Worm (Caenorhabditis elegans): ENCODE measurements around the gene T19H12.15.

The T19H12.15 gene

ce11 chrV:4889976-4890479 is 10.9 kb upstream of the T19H12.15 start, which contains the start of gene T19H12.2 (continued):
- TF ChIP-seq zag-1 (tag; optimal IDR thresholded peaks at IDR 0.05) (no peak), tra-1 (GFP tag; IDR thresholded peaks at IDR 0.05) (no peak), unc-130 (GFP tag; optimal IDR thresholded peaks at IDR 0.05) (peak; percentile 91), R02D3.7 (tag; optimal IDR thresholded peaks at IDR 0.05) (no peak), nhr-41 (GFP tag; IDR thresholded peaks at IDR 0.05) (no peak), attf-4 (tag; optimal IDR thresholded peaks at IDR 0.05) (no peak), F44E2.7 (GFP tag; IDR thresholded peaks at IDR 0.05) (no peak), mes-2 (tag; optimal IDR thresholded peaks at IDR 0.05; ENCODE audit: poor library complexity, severe bottlenecking) (no peak), lin-1 (GFP tag; IDR thresholded peaks at IDR 0.05) (no peak), saeg-2 (GFP tag; IDR thresholded peaks at IDR 0.05) (no peak), spr-3 (GFP tag; optimal IDR thresholded peaks at IDR 0.05) (no peak), vab-7 (GFP tag; IDR thresholded peaks at IDR 0.05) (peak; percentile 18; the same call in 1 of the 2 replicates), unc-62 (GFP tag; optimal IDR thresholded peaks at IDR 0.05 in 1 of 2) (no peak), unc-62 (tag; optimal IDR thresholded peaks at IDR 0.05) (no peak), Y75B8A.6 (GFP tag; IDR thresholded peaks at IDR 0.05) (no peak), hlh-30 (tag; optimal IDR thresholded peaks at IDR 0.05; ENCODE audit: insufficient read depth) (no peak), tag-97 (GFP tag; IDR thresholded peaks at IDR 0.05) (no peak), aly-2 (tag; optimal IDR thresholded peaks at IDR 0.05) (no peak), egl-43 (GFP tag; IDR thresholded peaks at IDR 0.05) (no peak), Y105C5A.15 (GFP tag; IDR thresholded peaks at IDR 0.05) (no peak), snpc-1.2 (GFP tag; IDR thresholded peaks at IDR 0.05) (peak; percentile 78), nhr-76 (tag; optimal IDR thresholded peaks at IDR 0.05) (no peak), hmg-1.1 (GFP tag; IDR thresholded peaks at IDR 0.05) (no peak), ZK337.2 (GFP tag; IDR thresholded peaks at IDR 0.05) (no peak), lir-3 (tag; optimal IDR thresholded peaks at IDR 0.05) (no peak), F26F4.8 (GFP tag; conservative IDR thresholded peaks at IDR 0.05) (no peak)

- no peak for TF ChIP-seq aha-1 (tag)
- no peak for TF ChIP-seq attf-4 (tag; optimal IDR thresholded peaks at IDR 0.05)
- TF ChIP-seq dmd-6 (GFP tag; IDR thresholded peaks at IDR 0.05) = peak; percentile 60
- TF ChIP-seq daf-8 (GFP tag; IDR thresholded peaks at IDR 0.05) = no peak
- no peak for TF ChIP-seq lin-13 (GFP tag; optimal IDR thresholded peaks at IDR 0.05)
- TF ChIP-seq zip-2 (tag; optimal IDR thresholded peaks at IDR 0.05) = no peak
- no peak for TF ChIP-seq nhr-76 (tag; optimal IDR thresholded peaks at IDR 0.05)
- no peak for TF ChIP-seq daf-16 (GFP tag; optimal IDR thresholded peaks at IDR 0.05)
- peak; percentile 54 for TF ChIP-seq daf-16 (tag; optimal IDR thresholded peaks at IDR 0.05)
- TF ChIP-seq daf-12 (tag; optimal IDR thresholded peaks at IDR 0.05) = no peak
- TF ChIP-seq mxl-2 (GFP tag; conservative IDR thresholded peaks at IDR 0.05) = no peak
- TF ChIP-seq cey-2 (tag; optimal IDR thresholded peaks at IDR 0.05; ENCODE audit: borderline replicate concordance, insufficient read depth) = no peak
- TF ChIP-seq snpc-4 (tag; optimal IDR thresholded peaks at IDR 0.05) = no peak
- TF ChIP-seq pqm-1 (tag; optimal IDR thresholded peaks at IDR 0.05) = peak; percentile 71
- no peak for TF ChIP-seq Y105C5A.15 (GFP tag; IDR thresholded peaks at IDR 0.05)
- TF ChIP-seq hlh-11 (tag; optimal IDR thresholded peaks at IDR 0.05) = peak; percentile 37
- TF ChIP-seq zfp-3 (GFP tag; conservative IDR thresholded peaks at IDR 0.05) = no peak
- peak; percentile 18 for TF ChIP-seq mep-1 (tag; optimal IDR thresholded peaks at IDR 0.05)
- TF ChIP-seq fkh-10 (GFP tag; optimal IDR thresholded peaks at IDR 0.05) = no peak
- peak; percentile 35 for TF ChIP-seq dve-1 (tag; optimal IDR thresholded peaks at IDR 0.05; ENCODE audit: insufficient read depth)
- TF ChIP-seq F49E8.2 (tag; optimal IDR thresholded peaks at IDR 0.05; ENCODE audit: borderline replicate concordance) = no peak
- TF ChIP-seq lin-15B (tag; optimal IDR thresholded peaks at IDR 0.05) = no peak
- TF ChIP-seq nhr-102 (tag; optimal IDR thresholded peaks at IDR 0.05) = peak; percentile 28
- TF ChIP-seq tag-97 (GFP tag; IDR thresholded peaks at IDR 0.05) = no peak
- TF ChIP-seq ztf-7 (tag; optimal IDR thresholded peaks at IDR 0.05) = peak; percentile 57
- TF ChIP-seq ztf-11 (tag; optimal IDR thresholded peaks at IDR 0.05) = no peak
- peak; percentile 93 for TF ChIP-seq nhr-28 (tag; optimal IDR thresholded peaks at IDR 0.05)
- TF ChIP-seq F44E2.7 (GFP tag; IDR thresholded peaks at IDR 0.05) = no peak
- TF ChIP-seq hif-1 (tag; optimal IDR thresholded peaks at IDR 0.05) = no peak
- TF ChIP-seq unc-130 (GFP tag; optimal IDR thresholded peaks at IDR 0.05) = no peak
- no peak for TF ChIP-seq ceh-32 (tag; optimal IDR thresholded peaks at IDR 0.05; ENCODE audit: poor library complexity)
- TF ChIP-seq hlh-30 (tag; optimal IDR thresholded peaks at IDR 0.05; ENCODE audit: insufficient read depth) = peak; percentile 18
These were observed 10.3 kb upstream of the T19H12.15 start, which contains the start of gene ugt-12 for ce11 chrV:4889477-4889876. ugt-12 (minus strand) TSS chrV:4889629.

Data from whole organism, L4 larva.